Worm (Caenorhabditis elegans): ENCODE data around the gene F47E1.1.

DNA sequence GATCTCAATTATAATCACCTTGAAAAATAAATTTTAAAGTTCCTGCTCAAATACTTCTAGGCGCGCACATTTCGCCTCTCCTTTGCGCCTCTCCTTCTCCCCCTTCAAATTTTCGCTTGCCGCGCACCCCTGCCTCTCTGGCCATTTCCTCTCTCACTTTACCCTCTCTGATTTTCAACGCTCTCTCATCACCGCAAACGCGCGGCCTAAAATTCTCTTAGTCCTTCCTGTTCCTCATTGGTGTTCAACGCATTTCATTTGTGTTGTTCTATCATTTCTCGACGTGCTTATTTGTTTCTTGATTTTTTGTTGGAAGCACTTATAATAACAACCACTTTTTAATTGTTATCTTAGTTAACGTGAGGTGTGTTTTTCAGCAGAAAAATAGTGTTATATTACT, 36.8 kb downstream of the F47E1.1 start, which contains the start of gene C25A11.2:
- peak; percentile 42 for TF ChIP-seq lin-13 (GFP tag; optimal IDR thresholded peaks at IDR 0.05)
- TF ChIP-seq egl-27 (tag; optimal IDR thresholded peaks at IDR 0.05), result no peak
- TF ChIP-seq fos-1 (tag; optimal IDR thresholded peaks at IDR 0.05), result no peak
- TF ChIP-seq lin-39 (tag; optimal IDR thresholded peaks at IDR 0.05), result no peak
- TF ChIP-seq ztf-11 (tag; optimal IDR thresholded peaks at IDR 0.05), result no peak
- no peak for TF ChIP-seq zag-1 (tag; optimal IDR thresholded peaks at IDR 0.05)
- no peak for TF ChIP-seq dmd-4 (tag; optimal IDR thresholded peaks at IDR 0.05)
- no peak for TF ChIP-seq unc-62 (GFP tag; optimal IDR thresholded peaks at IDR 0.05)
- TF ChIP-seq aly-2 (tag; optimal IDR thresholded peaks at IDR 0.05), result no peak
- TF ChIP-seq mdl-1 (tag; optimal IDR thresholded peaks at IDR 0.05), result no peak
- TF ChIP-seq mab-5 (tag; optimal IDR thresholded peaks at IDR 0.05), result no peak
- no peak for TF ChIP-seq nhr-11 (tag; optimal IDR thresholded peaks at IDR 0.05)
- TF ChIP-seq ama-1 (optimal IDR thresholded peaks at IDR 0.05), result no peak
- TF ChIP-seq lsy-2 (tag; optimal IDR thresholded peaks at IDR 0.05), result peak in 1 of 2 experiments; percentile 60
